Worm (Caenorhabditis elegans): ENCODE measurements around the gene srx-137.

- no peak for TF ChIP-seq skn-1 (tag; optimal IDR thresholded peaks at IDR 0.05)
- no peak for TF ChIP-seq nhr-28 (tag; optimal IDR thresholded peaks at IDR 0.05)
- no peak for TF ChIP-seq nhr-77 (tag; optimal IDR thresholded peaks at IDR 0.05)
- no peak for TF ChIP-seq aly-2 (tag; optimal IDR thresholded peaks at IDR 0.05)
- no peak for TF ChIP-seq ztf-11 (tag; optimal IDR thresholded peaks at IDR 0.05)
- TF ChIP-seq nhr-237 (tag; optimal IDR thresholded peaks at IDR 0.05), result no peak
- peak; percentile 92 for TF ChIP-seq pqm-1 (tag; optimal IDR thresholded peaks at IDR 0.05)
- no peak for TF ChIP-seq ZK546.5 (tag; optimal IDR thresholded peaks at IDR 0.05)
- no peak for TF ChIP-seq snpc-4 (tag; optimal IDR thresholded peaks at IDR 0.05)
- TF ChIP-seq fkh-2 (tag; optimal IDR thresholded peaks at IDR 0.05), result no peak
- TF ChIP-seq ceh-9 (tag; optimal IDR thresholded peaks at IDR 0.05), result no peak
- no peak for TF ChIP-seq pha-4 (tag; optimal IDR thresholded peaks at IDR 0.05)
- no peak for TF ChIP-seq ama-1 (optimal IDR thresholded peaks at IDR 0.05)
Observed at ce11 chrV:13893583-13893982, 31.0 kb downstream of the srx-137 start.

Data from whole organism, L3 larva.